Comparison of ENCODE assay signal across 5 fruit fly cellular contexts in the genomic region with DNA sequence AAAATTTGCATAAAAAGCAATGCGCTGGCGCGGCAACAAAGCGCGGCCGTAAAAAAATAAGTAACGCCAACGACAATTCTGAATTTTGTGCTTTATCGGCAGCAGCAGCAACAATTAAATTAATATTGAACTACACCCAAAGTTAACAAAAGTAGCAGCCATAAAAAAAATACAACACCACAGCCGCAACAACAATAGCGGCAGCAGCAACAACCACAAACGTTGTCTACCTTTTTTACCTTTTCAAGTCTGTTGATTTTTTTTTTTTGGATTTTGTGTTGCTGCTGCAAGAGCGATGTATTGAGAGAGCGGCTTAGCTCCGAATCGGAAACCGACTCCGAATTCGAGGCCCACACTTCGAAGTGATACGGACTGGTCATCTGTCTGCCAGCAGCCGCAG.
TF ChIP-seq lines count a peak whose summit lies in the region.

No protein-coding gene starts in this region.

- no peak for TF ChIP-seq CTCF in whole organism, embryonic (GFP tag; optimal IDR thresholded peaks at IDR 0.05; lab: Kevin White, UChicago)

TF ChIP-seq in whole organism, adult, 20 proteins besides CTCF, POLR2A, EP300 and RAD21:
- TF ChIP-seq CG33017 (tag; optimal IDR thresholded peaks at IDR 0.05; lab: Kevin White, UChicago) (no peak), Crg-1 (GFP tag; optimal IDR thresholded peaks at IDR 0.05; lab: Kevin White, UChicago) (no peak), CG11617 (GFP tag; optimal IDR thresholded peaks at IDR 0.05; lab: Kevin White, UChicago) (no peak), CG7045 (GFP tag; optimal IDR thresholded peaks at IDR 0.05; lab: Kevin White, UChicago) (no peak), CG5204 (GFP tag; optimal IDR thresholded peaks at IDR 0.05; lab: Kevin White, UChicago) (no peak), tj (GFP tag; optimal IDR thresholded peaks at IDR 0.05; lab: Kevin White, UChicago) (peak; percentile 85), CG12768 (GFP tag; optimal IDR thresholded peaks at IDR 0.05; lab: Kevin White, UChicago) (no peak), Mnt (GFP tag; optimal IDR thresholded peaks at IDR 0.05; lab: Kevin White, UChicago) (no peak), kay (GFP tag; lab: Kevin White, UChicago; ENCODE audit: borderline replicate concordance) (peak; percentile 54), Clk (GFP tag; optimal IDR thresholded peaks at IDR 0.05; lab: Kevin White, UChicago) (no peak), toe (GFP tag; optimal IDR thresholded peaks at IDR 0.05; lab: Kevin White, UChicago) (no peak), CG1620 (GFP tag; optimal IDR thresholded peaks at IDR 0.05; lab: Kevin White, UChicago) (no peak), Hr96 (GFP tag; optimal IDR thresholded peaks at IDR 0.05; lab: Kevin White, UChicago) (no peak), ovo (GFP tag; optimal IDR thresholded peaks at IDR 0.05; lab: Kevin White, UChicago) (no peak), bab1 (GFP tag; optimal IDR thresholded peaks at IDR 0.05; lab: Kevin White, UChicago) (no peak)
TF ChIP-seq in whole organism, adult: peak in this region for 2.

TF ChIP-seq in whole organism, embryonic, 481 proteins besides CTCF, POLR2A, EP300 and RAD21 (continues in another document):
- no peak for TF ChIP-seq CG9932 (GFP tag; IDR thresholded peaks at IDR 0.05; lab: Robert Waterston, UW)
- no peak for TF ChIP-seq Dp (GFP tag; optimal IDR thresholded peaks at IDR 0.05; lab: Kevin White, UChicago)
- no peak for TF ChIP-seq croc (GFP tag; conservative IDR thresholded peaks at IDR 0.05; lab: Robert Waterston, UW)
- TF ChIP-seq pzg (GFP tag; optimal IDR thresholded peaks at IDR 0.05; lab: Kevin White, UChicago) = no peak
- no peak for TF ChIP-seq CG5245 (GFP tag; optimal IDR thresholded peaks at IDR 0.05; lab: Kevin White, UChicago)
- no peak for TF ChIP-seq kay (GFP tag; optimal IDR thresholded peaks at IDR 0.05; lab: Kevin White, UChicago)
- no peak for TF ChIP-seq CG2678 (tag; optimal IDR thresholded peaks at IDR 0.05; lab: Kevin White, UChicago)
- TF ChIP-seq Bgb (GFP tag; IDR thresholded peaks at IDR 0.05; lab: Robert Waterston, UW; ENCODE audit: partially characterized antibody) = peak; percentile 13; the same call in 1 of the 2 replicates
- no peak for TF ChIP-seq CG13123 (GFP tag; optimal IDR thresholded peaks at IDR 0.05; lab: Kevin White, UChicago)
- peak in 1 of 2 experiments; percentile 51 for TF ChIP-seq bsh (GFP tag; optimal IDR thresholded peaks at IDR 0.05; lab: Kevin White, UChicago)
- peak; percentile 80 for TF ChIP-seq sqz (GFP tag; optimal IDR thresholded peaks at IDR 0.05; lab: Kevin White, UChicago)
- TF ChIP-seq Doc2 (GFP tag; IDR thresholded peaks at IDR 0.05; lab: Robert Waterston, UW) = no peak
- no peak for TF ChIP-seq Ssrp (tag; optimal IDR thresholded peaks at IDR 0.05; lab: Kevin White, UChicago)
- TF ChIP-seq ci (GFP tag; IDR thresholded peaks at IDR 0.05; lab: Robert Waterston, UW) = 0 out of 3 replicates have a peak, but pooled peaks have one; percentile 7
- TF ChIP-seq peb (GFP tag; IDR thresholded peaks at IDR 0.05; lab: Robert Waterston, UW) = no peak
- TF ChIP-seq CG6175 (GFP tag; IDR thresholded peaks at IDR 0.05; lab: Robert Waterston, UW) = peak; percentile 74; the same call in 1 of the 3 replicates
- TF ChIP-seq CG12219 (GFP tag; optimal IDR thresholded peaks at IDR 0.05; lab: Kevin White, UChicago) = no peak
- no peak for TF ChIP-seq CG11560 (tag; IDR thresholded peaks at IDR 0.05; lab: Robert Waterston, UW)

TF ChIP-seq in whole organism, prepupa, 60 proteins besides CTCF, POLR2A, EP300 and RAD21 (continues in another document):
- TF ChIP-seq CG32006 (GFP tag; optimal IDR thresholded peaks at IDR 0.05; lab: Kevin White, UChicago) (peak; percentile 4), CG7368 (GFP tag; optimal IDR thresholded peaks at IDR 0.05; lab: Kevin White, UChicago) (peak; percentile 10), Eip78C (GFP tag; lab: Kevin White, UChicago) (peak; percentile 37), CG34406 (GFP tag; optimal IDR thresholded peaks at IDR 0.05; lab: Kevin White, UChicago) (peak; percentile 9), CG4318 (GFP tag; optimal IDR thresholded peaks at IDR 0.05; lab: Kevin White, UChicago) (no peak), Eip93F (GFP tag; optimal IDR thresholded peaks at IDR 0.05; lab: Kevin White, UChicago) (no peak), pdm3 (GFP tag; optimal IDR thresholded peaks at IDR 0.05; lab: Kevin White, UChicago) (no peak), CG6808 (GFP tag; optimal IDR thresholded peaks at IDR 0.05; lab: Kevin White, UChicago) (peak; percentile 73), ss (GFP tag; optimal IDR thresholded peaks at IDR 0.05; lab: Kevin White, UChicago) (peak; percentile 36 to 77), spab (GFP tag; optimal IDR thresholded peaks at IDR 0.05; lab: Kevin White, UChicago) (peak; percentile 58), dac (GFP tag; optimal IDR thresholded peaks at IDR 0.05; lab: Kevin White, UChicago) (no peak), achi (GFP tag; optimal IDR thresholded peaks at IDR 0.05; lab: Kevin White, UChicago) (no peak), CG15336 (GFP tag; IDR thresholded peaks at IDR 0.05; lab: Robert Waterston, UW) (peak; percentile 23; the same call in 1 of the 2 replicates), CG11762 (GFP tag; optimal IDR thresholded peaks at IDR 0.05; lab: Kevin White, UChicago; ENCODE audit: insufficient read depth) (no peak), eg (GFP tag; IDR thresholded peaks at IDR 0.05; lab: Robert Waterston, UW) (peak; percentile 82), Hr39 (GFP tag; optimal IDR thresholded peaks at IDR 0.05; lab: Kevin White, UChicago) (no peak), salr (GFP tag; optimal IDR thresholded peaks at IDR 0.05; lab: Kevin White, UChicago) (peak in 1 of 2 experiments; percentile 3), CG6276 (GFP tag; optimal IDR thresholded peaks at IDR 0.05; lab: Kevin White, UChicago) (peak; percentile 39), Ets96B (tag; optimal IDR thresholded peaks at IDR 0.05; lab: Kevin White, UChicago) (peak; percentile 14)

TF ChIP-seq in whole organism, pupa, 21 proteins besides CTCF, POLR2A, EP300 and RAD21:
- TF ChIP-seq fd96Ca (GFP tag; IDR thresholded peaks at IDR 0.05; lab: Robert Waterston, UW) (peak; percentile 59; the same call in 1 of the 3 replicates), CG32121 (GFP tag; IDR thresholded peaks at IDR 0.05; lab: Robert Waterston, UW) (no peak), Pif1A (GFP tag; optimal IDR thresholded peaks at IDR 0.05; lab: Kevin White, UChicago) (peak; percentile 41), CG9948 (tag; optimal IDR thresholded peaks at IDR 0.05; lab: Kevin White, UChicago) (peak; percentile 10), Pif1B (GFP tag; optimal IDR thresholded peaks at IDR 0.05; lab: Kevin White, UChicago) (no peak), CG10348 (GFP tag; IDR thresholded peaks at IDR 0.05; lab: Robert Waterston, UW) (no peak), D1 (tag; optimal IDR thresholded peaks at IDR 0.05; lab: Kevin White, UChicago) (no peak), CG34367 (tag; optimal IDR thresholded peaks at IDR 0.05; lab: Kevin White, UChicago) (peak; percentile 58), EcR (GFP tag; optimal IDR thresholded peaks at IDR 0.05; lab: Kevin White, UChicago) (no peak), CG12605 (GFP tag; IDR thresholded peaks at IDR 0.05; lab: Robert Waterston, UW) (peak; percentile 78), rn (GFP tag; IDR thresholded peaks at IDR 0.05; lab: Robert Waterston, UW) (no peak), CG17806 (tag; optimal IDR thresholded peaks at IDR 0.05; lab: Kevin White, UChicago) (peak; percentile 49), CG13204 (GFP tag; optimal IDR thresholded peaks at IDR 0.05; lab: Kevin White, UChicago) (peak; percentile 58), CG15710 (tag; optimal IDR thresholded peaks at IDR 0.05; lab: Kevin White, UChicago) (peak; percentile 50), CG8301 (tag; optimal IDR thresholded peaks at IDR 0.05; lab: Kevin White, UChicago) (no peak), Ets98B (GFP tag; IDR thresholded peaks at IDR 0.05; lab: Robert Waterston, UW) (peak; percentile 53), CG8159 (tag; optimal IDR thresholded peaks at IDR 0.05; lab: Kevin White, UChicago) (peak; percentile 42), CG4496 (GFP tag; IDR thresholded peaks at IDR 0.05; lab: Robert Waterston, UW) (peak; percentile 86), Snoo (tag; optimal IDR thresholded peaks at IDR 0.05; lab: Kevin White, UChicago) (no peak), CG14655 (GFP tag; optimal IDR thresholded peaks at IDR 0.05; lab: Kevin White, UChicago) (no peak), gl (tag; optimal IDR thresholded peaks at IDR 0.05; lab: Kevin White, UChicago) (peak; percentile 85)

TF ChIP-seq in whole organism, wandering third instar larva, 38 proteins besides CTCF, POLR2A, EP300 and RAD21:
- TF ChIP-seq jim (GFP tag; optimal IDR thresholded peaks at IDR 0.05; lab: Kevin White, UChicago) (peak; percentile 12), rgr (GFP tag; optimal IDR thresholded peaks at IDR 0.05; lab: Kevin White, UChicago) (no peak)
TF ChIP-seq in whole organism, wandering third instar larva: peak in this region for 1.
